Worm (Caenorhabditis elegans): ENCODE results near the gene sul-2.

sul-2 gene

ce11 chrV:8130812-8131211, 26.7 kb upstream of the sul-2 start:
- TF ChIP-seq cog-1 (tag; optimal IDR thresholded peaks at IDR 0.05): no peak
- no peak for TF ChIP-seq ztf-23 (GFP tag; IDR thresholded peaks at IDR 0.05)
- TF ChIP-seq klf-2 (GFP tag; conservative IDR thresholded peaks at IDR 0.05): no peak
- TF ChIP-seq ref-1 (GFP tag; conservative IDR thresholded peaks at IDR 0.05): no peak
- no peak for TF ChIP-seq ztf-29 (GFP tag; IDR thresholded peaks at IDR 0.05)
- no peak for TF ChIP-seq flt-1 (GFP tag; IDR thresholded peaks at IDR 0.05)
- no peak for TF ChIP-seq med-1 (GFP tag; optimal IDR thresholded peaks at IDR 0.05; ENCODE audit: insufficient read depth)
- no peak for TF ChIP-seq tab-1 (GFP tag; IDR thresholded peaks at IDR 0.05)
- TF ChIP-seq T22C8.4 (GFP tag; IDR thresholded peaks at IDR 0.05): no peak

ce11 chrV:8131628-8132027, 25.9 kb upstream of the sul-2 start:
- no peak for TF ChIP-seq ref-1 (GFP tag; conservative IDR thresholded peaks at IDR 0.05)
- TF ChIP-seq flt-1 (GFP tag; IDR thresholded peaks at IDR 0.05): no peak
- TF ChIP-seq klf-2 (GFP tag; conservative IDR thresholded peaks at IDR 0.05): no peak
- no peak for TF ChIP-seq med-1 (GFP tag; optimal IDR thresholded peaks at IDR 0.05; ENCODE audit: insufficient read depth)
- TF ChIP-seq ztf-29 (GFP tag; IDR thresholded peaks at IDR 0.05): no peak
- no peak for TF ChIP-seq tab-1 (GFP tag; IDR thresholded peaks at IDR 0.05)
- no peak for TF ChIP-seq cog-1 (tag; optimal IDR thresholded peaks at IDR 0.05)
- no peak for TF ChIP-seq T22C8.4 (GFP tag; IDR thresholded peaks at IDR 0.05)
- TF ChIP-seq ztf-23 (GFP tag; IDR thresholded peaks at IDR 0.05): no peak

DNA sequence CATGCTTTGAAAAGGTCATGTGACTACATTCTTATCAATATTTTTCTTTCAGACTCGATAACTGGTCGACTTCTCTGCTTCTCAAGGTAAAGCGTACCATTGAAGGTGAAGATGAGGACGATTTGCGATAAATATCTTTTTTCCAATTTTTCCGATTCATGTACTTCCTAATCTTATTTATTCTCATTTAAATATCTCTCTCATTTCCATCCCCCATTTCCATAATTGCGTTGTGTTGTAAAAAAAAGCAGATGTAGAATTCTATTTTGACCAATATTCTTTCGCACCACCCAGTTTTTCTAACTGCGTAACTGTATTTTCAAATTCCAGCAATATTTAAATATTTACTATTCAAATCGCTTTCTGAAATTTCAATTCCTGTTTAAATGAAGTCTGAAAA, 24.6 kb upstream of the sul-2 start, which contains the start of gene D1014.4:
Gene D1014.4 (plus strand): TSS at position 301 of the 400 bp plus-strand sequence.
- no peak for TF ChIP-seq ref-1 (GFP tag; conservative IDR thresholded peaks at IDR 0.05)
- no peak for TF ChIP-seq flt-1 (GFP tag; IDR thresholded peaks at IDR 0.05)
- no peak for TF ChIP-seq T22C8.4 (GFP tag; IDR thresholded peaks at IDR 0.05)
- TF ChIP-seq klf-2 (GFP tag; conservative IDR thresholded peaks at IDR 0.05): no peak
- TF ChIP-seq ztf-29 (GFP tag; IDR thresholded peaks at IDR 0.05): no peak
- no peak for TF ChIP-seq med-1 (GFP tag; optimal IDR thresholded peaks at IDR 0.05; ENCODE audit: insufficient read depth)
- no peak for TF ChIP-seq ztf-23 (GFP tag; IDR thresholded peaks at IDR 0.05)
- TF ChIP-seq cog-1 (tag; optimal IDR thresholded peaks at IDR 0.05): no peak
- TF ChIP-seq tab-1 (GFP tag; IDR thresholded peaks at IDR 0.05): no peak

ce11 chrV:8143605-8144004, 13.9 kb upstream of the sul-2 start, which contains the start of gene D1014.2:
D1014.2 (plus strand) TSS chrV:8143905.
- no peak for TF ChIP-seq klf-2 (GFP tag; conservative IDR thresholded peaks at IDR 0.05)
- no peak for TF ChIP-seq ztf-23 (GFP tag; IDR thresholded peaks at IDR 0.05)
- TF ChIP-seq flt-1 (GFP tag; IDR thresholded peaks at IDR 0.05): no peak

- TF ChIP-seq ref-1 (GFP tag; conservative IDR thresholded peaks at IDR 0.05) (no peak), klf-2 (GFP tag; conservative IDR thresholded peaks at IDR 0.05) (no peak), ztf-23 (GFP tag; IDR thresholded peaks at IDR 0.05) (no peak), med-1 (GFP tag; optimal IDR thresholded peaks at IDR 0.05; ENCODE audit: insufficient read depth) (no peak), tab-1 (GFP tag; IDR thresholded peaks at IDR 0.05) (no peak), T22C8.4 (GFP tag; IDR thresholded peaks at IDR 0.05) (no peak), cog-1 (tag; optimal IDR thresholded peaks at IDR 0.05) (no peak), ztf-29 (GFP tag; IDR thresholded peaks at IDR 0.05) (no peak), flt-1 (GFP tag; IDR thresholded peaks at IDR 0.05) (no peak)
These were observed 13.0 kb upstream of the sul-2 start for ce11 chrV:8144515-8144914.

ce11 chrV:8145329-8145728, 12.2 kb upstream of the sul-2 start, which contains the start of gene D1014.13:
D1014.13 (plus strand) TSS chrV:8145629.
- TF ChIP-seq flt-1 (GFP tag; IDR thresholded peaks at IDR 0.05) (no peak), tab-1 (GFP tag; IDR thresholded peaks at IDR 0.05) (no peak), med-1 (GFP tag; optimal IDR thresholded peaks at IDR 0.05; ENCODE audit: insufficient read depth) (no peak), T22C8.4 (GFP tag; IDR thresholded peaks at IDR 0.05) (no peak), cog-1 (tag; optimal IDR thresholded peaks at IDR 0.05) (no peak), ztf-29 (GFP tag; IDR thresholded peaks at IDR 0.05) (no peak), klf-2 (GFP tag; conservative IDR thresholded peaks at IDR 0.05) (no peak), ztf-23 (GFP tag; IDR thresholded peaks at IDR 0.05) (no peak), ref-1 (GFP tag; conservative IDR thresholded peaks at IDR 0.05) (no peak)

DNA sequence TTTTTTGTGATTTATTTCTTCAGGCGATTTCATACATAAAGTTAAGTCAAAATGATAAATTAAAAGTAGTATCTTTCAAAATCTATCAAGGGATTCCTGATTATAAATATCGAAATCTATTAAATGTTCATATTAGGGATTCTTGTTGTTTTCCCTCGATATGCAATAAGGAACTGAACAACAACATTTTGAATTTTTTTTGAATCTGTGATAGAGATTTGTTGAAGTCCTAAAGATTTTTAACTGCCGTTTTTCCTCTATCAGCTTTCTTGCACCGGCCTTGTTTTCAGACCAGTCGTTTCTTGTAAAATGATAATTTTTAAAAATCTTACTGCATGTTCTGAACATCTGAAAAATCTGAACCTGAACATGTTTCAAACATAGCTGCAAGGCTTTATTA, 1.8 kb upstream of the sul-2 start:
- TF ChIP-seq ztf-23 (GFP tag; IDR thresholded peaks at IDR 0.05) (no peak), klf-2 (GFP tag; conservative IDR thresholded peaks at IDR 0.05) (no peak), ref-1 (GFP tag; conservative IDR thresholded peaks at IDR 0.05) (no peak), cog-1 (tag; optimal IDR thresholded peaks at IDR 0.05) (no peak), med-1 (GFP tag; optimal IDR thresholded peaks at IDR 0.05; ENCODE audit: insufficient read depth) (no peak), flt-1 (GFP tag; IDR thresholded peaks at IDR 0.05) (no peak), tab-1 (GFP tag; IDR thresholded peaks at IDR 0.05) (no peak)

DNA sequence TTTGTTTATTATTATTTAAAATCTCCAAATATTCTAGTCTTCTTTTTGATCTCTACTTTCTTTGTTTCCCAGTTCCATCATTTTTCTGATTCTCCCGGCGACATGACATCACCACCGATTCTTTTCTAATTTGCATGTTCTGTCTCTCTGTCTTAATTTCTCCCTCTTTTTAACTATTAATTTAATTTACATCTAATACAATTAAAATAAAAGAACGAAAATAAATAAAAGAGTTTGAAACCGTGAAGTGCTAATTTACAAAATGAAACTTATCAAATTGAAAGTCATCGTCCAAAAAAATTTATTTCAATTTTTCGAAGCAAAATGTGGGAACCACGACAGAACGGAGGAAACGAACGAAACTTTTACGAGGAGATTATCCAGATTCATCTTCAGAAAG, 2.1 kb downstream of the sul-2 start, which contains the start of gene F20D6.6:
Gene F20D6.6 (plus strand): TSS at position 301 of the 400 bp plus-strand sequence.
- no peak for TF ChIP-seq med-1 (GFP tag; optimal IDR thresholded peaks at IDR 0.05; ENCODE audit: insufficient read depth)
- TF ChIP-seq klf-2 (GFP tag; conservative IDR thresholded peaks at IDR 0.05): no peak
- no peak for TF ChIP-seq ref-1 (GFP tag; conservative IDR thresholded peaks at IDR 0.05)
- TF ChIP-seq T22C8.4 (GFP tag; IDR thresholded peaks at IDR 0.05): no peak
- TF ChIP-seq flt-1 (GFP tag; IDR thresholded peaks at IDR 0.05): no peak
- no peak for TF ChIP-seq ztf-29 (GFP tag; IDR thresholded peaks at IDR 0.05)
- no peak for TF ChIP-seq ztf-23 (GFP tag; IDR thresholded peaks at IDR 0.05)
- TF ChIP-seq cog-1 (tag; optimal IDR thresholded peaks at IDR 0.05): no peak
- TF ChIP-seq tab-1 (GFP tag; IDR thresholded peaks at IDR 0.05): no peak

DNA sequence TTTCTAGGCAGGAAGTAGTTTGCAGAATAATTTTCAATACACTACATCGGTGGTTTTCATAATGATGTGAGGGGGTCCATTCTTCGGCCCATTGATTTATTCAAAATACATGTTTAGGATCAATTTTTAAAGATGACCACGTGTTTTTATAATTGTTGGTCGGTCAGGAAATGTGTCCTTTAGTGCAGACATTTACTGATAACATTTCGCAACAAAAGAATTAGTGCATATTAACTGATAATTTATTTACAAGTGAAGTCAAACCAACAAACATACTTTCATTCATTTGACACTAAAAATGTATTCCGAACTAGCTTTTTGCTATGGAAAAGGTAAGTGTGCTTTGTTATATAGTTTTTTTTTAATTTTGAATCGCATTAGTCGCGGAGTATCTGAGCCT, 4.2 kb downstream of the sul-2 start, which contains the start of gene F20D6.5:
Gene F20D6.5 (plus strand): TSS at position 259 of the 400 bp plus-strand sequence.
- no peak for TF ChIP-seq ref-1 (GFP tag; conservative IDR thresholded peaks at IDR 0.05)
- no peak for TF ChIP-seq ztf-23 (GFP tag; IDR thresholded peaks at IDR 0.05)
- TF ChIP-seq cog-1 (tag; optimal IDR thresholded peaks at IDR 0.05): no peak
- no peak for TF ChIP-seq ztf-29 (GFP tag; IDR thresholded peaks at IDR 0.05)
- no peak for TF ChIP-seq tab-1 (GFP tag; IDR thresholded peaks at IDR 0.05)
- no peak for TF ChIP-seq klf-2 (GFP tag; conservative IDR thresholded peaks at IDR 0.05)
- no peak for TF ChIP-seq flt-1 (GFP tag; IDR thresholded peaks at IDR 0.05)
- TF ChIP-seq T22C8.4 (GFP tag; IDR thresholded peaks at IDR 0.05): no peak
- TF ChIP-seq med-1 (GFP tag; optimal IDR thresholded peaks at IDR 0.05; ENCODE audit: insufficient read depth): no peak

DNA sequence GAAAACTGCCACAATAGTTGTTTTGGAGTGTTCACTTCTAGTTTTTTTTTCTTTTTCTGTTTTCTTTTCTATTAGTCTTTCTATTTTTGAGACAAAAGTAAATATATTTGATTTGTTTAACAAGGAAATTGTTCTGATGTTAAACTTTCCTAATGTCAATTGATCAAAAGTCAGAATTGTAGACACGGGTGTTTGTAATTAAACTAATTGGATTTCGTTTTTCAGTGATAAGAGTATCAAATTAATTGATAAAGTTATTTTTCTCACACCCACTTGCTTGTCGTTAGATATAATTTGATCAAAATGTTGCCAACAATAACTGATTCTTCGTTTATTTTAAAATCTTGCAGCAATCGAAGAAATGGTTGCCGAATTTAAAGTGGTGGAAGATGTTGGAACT, 5.7 kb downstream of the sul-2 start:
- TF ChIP-seq T22C8.4 (GFP tag; IDR thresholded peaks at IDR 0.05): no peak
- no peak for TF ChIP-seq klf-2 (GFP tag; conservative IDR thresholded peaks at IDR 0.05)
- no peak for TF ChIP-seq med-1 (GFP tag; optimal IDR thresholded peaks at IDR 0.05; ENCODE audit: insufficient read depth)
- TF ChIP-seq flt-1 (GFP tag; IDR thresholded peaks at IDR 0.05): no peak
- no peak for TF ChIP-seq tab-1 (GFP tag; IDR thresholded peaks at IDR 0.05)
- no peak for TF ChIP-seq ztf-23 (GFP tag; IDR thresholded peaks at IDR 0.05)
- TF ChIP-seq cog-1 (tag; optimal IDR thresholded peaks at IDR 0.05): no peak
- no peak for TF ChIP-seq ref-1 (GFP tag; conservative IDR thresholded peaks at IDR 0.05)
- TF ChIP-seq ztf-29 (GFP tag; IDR thresholded peaks at IDR 0.05): no peak

All from whole organism, midembryonic.